Worm (Caenorhabditis elegans) whole organism, late embryonic: ENCODE results near the gene srsx-19.

Experiments used
- ama-1 ChIP-seq: fragments of 150-350 bp; optimal IDR thresholded peaks from 2 replicates; lab custom pipeline; 2014
- ceh-31 ChIP-seq: sonication (generic microtip); optimal IDR thresholded peaks from 2 replicates; lab custom pipeline; 2016; ENCODE audit warnings: missing genetic modification characterization, missing compliant biosample characterization
- ceh-9 ChIP-seq: sonication (generic microtip); optimal IDR thresholded peaks from 2 replicates; lab custom pipeline; 2016; ENCODE audit warnings: mild to moderate bottlenecking, missing genetic modification characterization, inconsistent platforms, missing compliant biosample characterization

- TF ChIP-seq ceh-9 (tag; lab: Kevin White, UChicago) (no peak), ceh-31 (tag; lab: Kevin White, UChicago) (no peak), ama-1 (no peak)
Observed at ce11 chrV:13920730-13921129, 33.3 kb downstream of the srsx-19 start, which contains the start of gene srx-42.
